Fruit fly (Drosophila melanogaster): ENCODE results near the gene CG1113.

CG1113 gene

DNA sequence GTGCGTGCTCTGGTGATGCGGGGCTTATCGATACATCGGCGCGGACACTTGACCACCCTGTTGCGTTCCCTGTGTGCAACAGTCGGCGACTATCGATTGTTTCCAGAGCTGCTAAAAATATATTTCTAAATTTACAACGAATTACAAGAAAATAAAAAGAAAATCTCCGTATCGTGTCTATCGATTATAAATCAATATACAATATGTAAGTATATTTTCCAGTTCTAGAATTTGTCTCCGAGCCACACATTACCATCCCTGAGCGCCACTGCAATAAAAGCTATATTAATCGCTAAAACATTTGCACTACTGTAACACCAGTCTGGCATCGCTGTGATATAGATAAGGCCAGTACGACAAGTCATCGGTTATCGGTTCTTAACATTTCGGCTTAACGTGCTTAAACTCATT, 20.8 kb upstream of the CG1113 start, which contains the start of the genes Kat60 and Mms19 (continued):
- TF ChIP-seq CG7372 (GFP tag; IDR thresholded peaks at IDR 0.05) (peak; percentile 39; the same call in 1 of the 2 replicates), sima (GFP tag; optimal IDR thresholded peaks at IDR 0.05) (no peak), pho (GFP tag; optimal IDR thresholded peaks at IDR 0.05) (peak; percentile 81), CG13123 (GFP tag; optimal IDR thresholded peaks at IDR 0.05) (peak; percentile 29), h (optimal IDR thresholded peaks at IDR 0.05) (no peak), CG11398 (GFP tag; optimal IDR thresholded peaks at IDR 0.05) (no peak), CG2202 (tag; optimal IDR thresholded peaks at IDR 0.05) (no peak), Nf-YC (tag; optimal IDR thresholded peaks at IDR 0.05) (no peak), jigr1 (GFP tag; IDR thresholded peaks at IDR 0.05) (peak; percentile 82; the same call in 2 of the 3 replicates), CG6813 (GFP tag; optimal IDR thresholded peaks at IDR 0.05) (no peak), CG6272 (GFP tag; IDR thresholded peaks at IDR 0.05) (peak; percentile 70), cato (GFP tag; optimal IDR thresholded peaks at IDR 0.05; ENCODE audit: borderline replicate concordance) (peak; percentile 58), grn (GFP tag; optimal IDR thresholded peaks at IDR 0.05) (no peak), CG8924 (tag; optimal IDR thresholded peaks at IDR 0.05) (peak; percentile 66), fu2 (GFP tag; optimal IDR thresholded peaks at IDR 0.05) (peak; percentile 19), HHEX (GFP tag; optimal IDR thresholded peaks at IDR 0.05) (peak; percentile 44), CG4854 (GFP tag; optimal IDR thresholded peaks at IDR 0.05) (peak; percentile 55), ro (GFP tag; IDR thresholded peaks at IDR 0.05) (no peak), nau (GFP tag; optimal IDR thresholded peaks at IDR 0.05) (no peak), chif (GFP tag; optimal IDR thresholded peaks at IDR 0.05) (peak; percentile 34 to 69), grau (tag; optimal IDR thresholded peaks at IDR 0.05) (no peak), CG6254 (GFP tag; optimal IDR thresholded peaks at IDR 0.05) (peak; percentile 83), ham (GFP tag; IDR thresholded peaks at IDR 0.05) (no peak), CG31388 (GFP tag; optimal IDR thresholded peaks at IDR 0.05) (peak; percentile 44), row (GFP tag; IDR thresholded peaks at IDR 0.05) (peak; percentile 95), unpg (GFP tag; optimal IDR thresholded peaks at IDR 0.05) (no peak), Camta (GFP tag; optimal IDR thresholded peaks at IDR 0.05) (peak; percentile 67), CG12942 (GFP tag; optimal IDR thresholded peaks at IDR 0.05) (peak; percentile 68), gem (tag; optimal IDR thresholded peaks at IDR 0.05) (no peak), CG6765 (GFP tag; optimal IDR thresholded peaks at IDR 0.05) (no peak), cwo (GFP tag; optimal IDR thresholded peaks at IDR 0.05) (no peak), CG3407 (GFP tag; optimal IDR thresholded peaks at IDR 0.05) (no peak), CG2678 (tag; optimal IDR thresholded peaks at IDR 0.05) (no peak), CG18764 (GFP tag; optimal IDR thresholded peaks at IDR 0.05) (peak; percentile 55), CG1024 (GFP tag; IDR thresholded peaks at IDR 0.05) (0 out of 2 replicates have a peak, but pooled peaks have one; percentile 3), NC2β (GFP tag; optimal IDR thresholded peaks at IDR 0.05) (no peak), disco-r (GFP tag; optimal IDR thresholded peaks at IDR 0.05) (no peak), Ravus (GFP tag; IDR thresholded peaks at IDR 0.05) (peak; percentile 8; the same call in 1 of the 2 replicates), CG6175 (GFP tag; IDR thresholded peaks at IDR 0.05) (peak; percentile 48; the same call in 1 of the 3 replicates), CG17186 (GFP tag; optimal IDR thresholded peaks at IDR 0.05) (peak; percentile 91), CG17568 (GFP tag; optimal IDR thresholded peaks at IDR 0.05) (no peak), peb (GFP tag; IDR thresholded peaks at IDR 0.05) (no peak), CG33557 (GFP tag; optimal IDR thresholded peaks at IDR 0.05) (no peak), CG14441 (GFP tag; IDR thresholded peaks at IDR 0.05) (peak; percentile 64), CG8944 (GFP tag; optimal IDR thresholded peaks at IDR 0.05) (peak; percentile 30), Dek (tag; optimal IDR thresholded peaks at IDR 0.05) (no peak), CG9609 (GFP tag; optimal IDR thresholded peaks at IDR 0.05) (peak; percentile 57), tna (GFP tag; IDR thresholded peaks at IDR 0.05; ENCODE audit: partially characterized antibody) (peak; percentile 86), ash1 (GFP tag; optimal IDR thresholded peaks at IDR 0.05) (no peak), Mes4 (GFP tag; optimal IDR thresholded peaks at IDR 0.05) (peak; percentile 16), fd102C (GFP tag; optimal IDR thresholded peaks at IDR 0.05) (no peak), CG13624 (GFP tag; optimal IDR thresholded peaks at IDR 0.05) (peak; percentile 58)

All from whole organism, embryonic.